Worm (Caenorhabditis elegans) whole organism, late embryonic: ENCODE measurements around the gene ugt-49.

Experiments
- C08G9.2 ChIP-seq: sonication (generic microtip); optimal IDR thresholded peaks from 2 replicates; lab custom pipeline; 2016; ENCODE audit warnings: mild to moderate bottlenecking, missing genetic modification characterization, moderate library complexity, missing compliant biosample characterization
- F13H6.1 ChIP-seq: sonication (generic microtip); optimal IDR thresholded peaks from 2 replicates; lab custom pipeline; 2016; ENCODE audit warnings: missing genetic modification characterization, missing compliant biosample characterization
- K02D7.2 ChIP-seq: sonication (generic microtip); optimal IDR thresholded peaks from 2 replicates; lab custom pipeline; 2017; ENCODE audit warnings: mild to moderate bottlenecking, missing genetic modification characterization, missing compliant biosample characterization
- K09A11.1 ChIP-seq: sonication (generic microtip); optimal IDR thresholded peaks from 2 replicates; lab custom pipeline; 2017; ENCODE audit warnings: antibody characterized with exemption, mild to moderate bottlenecking, missing genetic modification characterization, missing compliant biosample characterization; ENCODE audit not compliant: insufficient read depth
- Y22D7AL.16 ChIP-seq: sonication (generic microtip); optimal IDR thresholded peaks from 2 replicates; lab custom pipeline; 2016; ENCODE audit warnings: missing genetic modification characterization, missing compliant biosample characterization
- ahr-1 ChIP-seq: sonication (generic microtip); optimal IDR thresholded peaks from 2 replicates; lab custom pipeline; 2016; ENCODE audit warnings: missing genetic modification characterization, missing compliant biosample characterization
- ama-1 ChIP-seq: fragments of 150-350 bp; optimal IDR thresholded peaks from 2 replicates; lab custom pipeline; 2014
- ceh-18 ChIP-seq: sonication (generic microtip); optimal IDR thresholded peaks from 2 replicates; lab custom pipeline; 2016; ENCODE audit warnings: missing genetic modification characterization, missing compliant biosample characterization
- ceh-19 ChIP-seq: fragments of 200-800 bp; sonication (Bioruptor generic); optimal IDR thresholded peaks from 2 replicates; lab custom pipeline; 2018; ENCODE audit warnings: mild to moderate bottlenecking, missing genetic modification characterization, missing compliant biosample characterization
- ceh-2 ChIP-seq: sonication (generic microtip); optimal IDR thresholded peaks from 2 replicates; lab custom pipeline; 2016; ENCODE audit warnings: missing genotype, missing genetic modification characterization, missing compliant biosample characterization
- ceh-30 ChIP-seq: fragments of 150-350 bp; optimal IDR thresholded peaks from 2 replicates; lab custom pipeline; 2014; ENCODE audit warnings: missing biosample characterization, missing genetic modification characterization
- ceh-31 ChIP-seq: sonication (generic microtip); optimal IDR thresholded peaks from 2 replicates; lab custom pipeline; 2016; ENCODE audit warnings: missing genetic modification characterization, missing compliant biosample characterization
- ceh-34 ChIP-seq: sonication (generic microtip); optimal IDR thresholded peaks from 2 replicates; lab custom pipeline; 2016; ENCODE audit warnings: mild to moderate bottlenecking, missing genetic modification characterization, missing compliant biosample characterization
- ceh-45 ChIP-seq: fragments of 200-800 bp; sonication (Bioruptor generic); IDR thresholded peaks from 2 replicates; pipeline ENCODE4 v1.3.6; 2022; ENCODE audit warnings: missing genetic modification reagents, missing genetic modification characterization, missing compliant biosample characterization
- ceh-6 ChIP-seq: fragments of 200-800 bp; sonication (Bioruptor generic); optimal IDR thresholded peaks from 2 replicates; lab custom pipeline; 2018; ENCODE audit warnings: mild to moderate bottlenecking, missing genetic modification characterization, missing compliant biosample characterization
- che-1 ChIP-seq: sonication (generic microtip); optimal IDR thresholded peaks from 2 replicates; lab custom pipeline; 2016; ENCODE audit warnings: mild to moderate bottlenecking, missing genetic modification characterization, missing compliant biosample characterization
- elt-4 ChIP-seq: sonication (generic microtip); optimal IDR thresholded peaks from 2 replicates; lab custom pipeline; 2016; ENCODE audit warnings: missing genetic modification characterization, missing compliant biosample characterization
- ets-4 ChIP-seq: sonication (generic microtip); optimal IDR thresholded peaks from 2 replicates; lab custom pipeline; 2016; ENCODE audit warnings: missing genetic modification characterization, missing compliant biosample characterization
- eyg-1 ChIP-seq: sonication (generic microtip); optimal IDR thresholded peaks from 2 replicates; lab custom pipeline; 2016; ENCODE audit warnings: missing genotype, missing genetic modification characterization, missing compliant biosample characterization
- fkh-6 ChIP-seq: sonication (generic microtip); optimal IDR thresholded peaks from 2 replicates; lab custom pipeline; 2016; ENCODE audit warnings: missing genetic modification characterization, missing compliant biosample characterization
- hlh-13 ChIP-seq: fragments of 200-800 bp; sonication (Bioruptor generic); optimal IDR thresholded peaks from 2 replicates; lab custom pipeline; 2018; ENCODE audit warnings: mild to moderate bottlenecking, missing genetic modification characterization, missing compliant biosample characterization
- hlh-15 ChIP-seq: sonication (generic microtip); optimal IDR thresholded peaks from 2 replicates; lab custom pipeline; 2016; ENCODE audit warnings: missing genetic modification characterization, missing compliant biosample characterization
- hlh-30 ChIP-seq: sonication (generic microtip); optimal IDR thresholded peaks from 2 replicates; lab custom pipeline; 2017; ENCODE audit warnings: antibody characterized with exemption, missing genetic modification characterization, missing compliant biosample characterization; ENCODE audit not compliant: insufficient read depth
- hlh-8 ChIP-seq: sonication (generic microtip); optimal IDR thresholded peaks from 2 replicates; lab custom pipeline; 2016; ENCODE audit warnings: missing genotype, missing genetic modification characterization, missing compliant biosample characterization
- lim-6 ChIP-seq: sonication (generic microtip); optimal IDR thresholded peaks from 2 replicates; lab custom pipeline; 2016; ENCODE audit warnings: missing genetic modification characterization, missing compliant biosample characterization
- lin-11 ChIP-seq: fragments of 200-800 bp; sonication (Bioruptor generic); optimal IDR thresholded peaks from 2 replicates; lab custom pipeline; 2018; ENCODE audit warnings: mild to moderate bottlenecking, missing genetic modification characterization, missing compliant biosample characterization
- nfya-1 ChIP-seq: sonication (generic microtip); optimal IDR thresholded peaks from 2 replicates; lab custom pipeline; 2017; ENCODE audit warnings: missing genetic modification characterization, mild to moderate bottlenecking, missing compliant biosample characterization, antibody characterized with exemption, moderate library complexity
- npax-4 ChIP-seq: sonication (generic microtip); optimal IDR thresholded peaks from 2 replicates; lab custom pipeline; 2016; ENCODE audit warnings: missing genetic modification characterization, missing compliant biosample characterization
- odd-2 ChIP-seq: sonication (generic microtip); optimal IDR thresholded peaks from 2 replicates; lab custom pipeline; 2017; ENCODE audit warnings: antibody characterized with exemption, mild to moderate bottlenecking, missing genetic modification characterization, missing compliant biosample characterization
- pag-3 ChIP-seq: sonication (generic microtip); optimal IDR thresholded peaks from 2 replicates; lab custom pipeline; 2016; ENCODE audit warnings: missing compliant biosample characterization, missing genetic modification characterization, borderline replicate concordance
- pax-1 ChIP-seq: fragments of 150-350 bp; optimal IDR thresholded peaks from 2 replicates; lab custom pipeline; 2014; ENCODE audit warnings: missing biosample characterization, missing genetic modification characterization
- pha-2 ChIP-seq: sonication (generic microtip); optimal IDR thresholded peaks from 2 replicates; lab custom pipeline; 2017; ENCODE audit warnings: mild to moderate bottlenecking, missing genetic modification characterization, missing compliant biosample characterization
- pqm-1 ChIP-seq: sonication (generic microtip); optimal IDR thresholded peaks from 2 replicates; lab custom pipeline; 2016; ENCODE audit warnings: missing genetic modification characterization, missing compliant biosample characterization
- sdc-2 ChIP-seq: sonication (generic microtip); optimal IDR thresholded peaks from 2 replicates; lab custom pipeline; 2016; ENCODE audit warnings: missing genotype, missing genetic modification characterization, missing compliant biosample characterization
- sox-2 ChIP-seq: fragments of 200-800 bp; sonication (Bioruptor generic); IDR thresholded peaks from 2 replicates; pipeline ENCODE4 v1.3.6; 2022; ENCODE audit warnings: missing genetic modification reagents, missing genetic modification characterization, missing compliant biosample characterization
- sox-4 ChIP-seq: sonication (generic microtip); optimal IDR thresholded peaks from 2 replicates; lab custom pipeline; 2017; ENCODE audit warnings: mild to moderate bottlenecking, missing genetic modification characterization, inconsistent platforms, missing compliant biosample characterization
- tbx-2 ChIP-seq: sonication (generic microtip); optimal IDR thresholded peaks from 2 replicates; lab custom pipeline; 2016; ENCODE audit warnings: missing genetic modification characterization, missing compliant biosample characterization
- ttx-3 ChIP-seq: sonication (generic microtip); optimal IDR thresholded peaks from 2 replicates; lab custom pipeline; 2016; ENCODE audit warnings: missing genetic modification reagents, missing genetic modification characterization, missing compliant biosample characterization
- unc-3 ChIP-seq, 2 experiments: fragments of 200-800 bp in 1 of 2; sonication (Bioruptor generic) in 1 of 2; sonication (generic microtip) in 1 of 2; conservative IDR thresholded peaks in 1 of 2; optimal IDR thresholded peaks in 1 of 2; 2 replicates each; pipeline versions ENCODE4 v1.3.6 to Lab custom; 2016 to 2022; ENCODE audit warnings: missing compliant biosample characterization in 2 of 2, missing genetic modification characterization in 2 of 2, missing genetic modification reagents in 1 of 2
- unc-42 ChIP-seq: sonication (generic microtip); optimal IDR thresholded peaks from 2 replicates; lab custom pipeline; 2016; ENCODE audit warnings: missing genotype, missing genetic modification characterization, missing compliant biosample characterization
- unc-86 ChIP-seq: sonication (generic microtip); optimal IDR thresholded peaks from 2 replicates; lab custom pipeline; 2016; ENCODE audit warnings: missing genetic modification characterization, missing compliant biosample characterization

ugt-49 gene

ce11 chrV:10382142-10382541 is 10.0 kb downstream of the ugt-49 start, which contains the start of gene pqn-2:
Gene pqn-2, plus strand, starts transcription at chrV:10382442.
- TF ChIP-seq npax-4 (tag; lab: Kevin White, UChicago) (no peak), sox-4 (tag; lab: Kevin White, UChicago) (no peak), ceh-18 (tag; lab: Kevin White, UChicago) (no peak), tbx-2 (tag; lab: Kevin White, UChicago) (no peak), nfya-1 (tag; lab: Kevin White, UChicago) (no peak), F13H6.1 (no peak), ceh-31 (tag; lab: Kevin White, UChicago) (no peak), sox-2 (GFP tag; lab: Robert Waterston, UW) (no peak), pqm-1 (tag; lab: Kevin White, UChicago) (no peak), hlh-15 (tag; lab: Kevin White, UChicago) (no peak), unc-3 (GFP tag; conservative IDR thresholded peaks at IDR 0.05; lab: Robert Waterston, UW) (no peak), unc-3 (tag; optimal IDR thresholded peaks at IDR 0.05; lab: Kevin White, UChicago) (no peak), ahr-1 (tag; lab: Kevin White, UChicago) (no peak), K09A11.1 (no peak), pag-3 (no peak), lim-6 (tag; lab: Kevin White, UChicago) (no peak), ceh-19 (no peak), ttx-3 (no peak), lin-11 (tag; lab: Kevin White, UChicago) (no peak), ceh-34 (tag; lab: Kevin White, UChicago) (no peak), ceh-6 (no peak)

ce11 chrV:10383950-10384349 is 11.8 kb downstream of the ugt-49 start, which contains the start of gene spe-10:
Gene spe-10, plus strand, starts transcription at chrV:10384250.
- TF ChIP-seq Y22D7AL.16 (tag; lab: Kevin White, UChicago) (no peak), ama-1 (lab: Kevin White, UChicago) (no peak), C08G9.2 (tag; lab: Kevin White, UChicago) (no peak), K02D7.2 (tag; lab: Kevin White, UChicago) (no peak), pax-1 (no peak), sox-4 (tag; lab: Kevin White, UChicago) (no peak), ttx-3 (no peak)

ce11 chrV:10387412-10387811 is 15.3 kb downstream of the ugt-49 start:
- no peak for TF ChIP-seq ceh-19
- TF ChIP-seq K09A11.1 = no peak
- TF ChIP-seq elt-4 = no peak
- no peak for TF ChIP-seq sdc-2
- TF ChIP-seq fkh-6 (tag; lab: Kevin White, UChicago) = no peak
- no peak for TF ChIP-seq hlh-13 (GFP tag; lab: Kevin White, UChicago)
- no peak for TF ChIP-seq ahr-1 (tag; lab: Kevin White, UChicago)
- no peak for TF ChIP-seq ceh-30 (tag; lab: Kevin White, UChicago)
- TF ChIP-seq pha-2 (tag; lab: Kevin White, UChicago) = no peak
- no peak for TF ChIP-seq unc-86
- TF ChIP-seq pax-1 = no peak
- no peak for TF ChIP-seq sox-4 (tag; lab: Kevin White, UChicago)
- TF ChIP-seq ceh-45 = no peak
- no peak for TF ChIP-seq pqm-1 (tag; lab: Kevin White, UChicago)
- TF ChIP-seq ets-4 (tag; lab: Kevin White, UChicago) = no peak

ce11 chrV:10388318-10388717 is 16.2 kb downstream of the ugt-49 start, which contains the start of gene AC3.5:
Gene AC3.5, plus strand, starts transcription at chrV:10388527.
- no peak for TF ChIP-seq pag-3
- TF ChIP-seq hlh-13 (GFP tag; lab: Kevin White, UChicago) = no peak
- no peak for TF ChIP-seq hlh-30 (tag; lab: Kevin White, UChicago)
- no peak for TF ChIP-seq ceh-30 (tag; lab: Kevin White, UChicago)
- no peak for TF ChIP-seq unc-42 (tag; lab: Kevin White, UChicago)
- no peak for TF ChIP-seq ceh-2
- no peak for TF ChIP-seq npax-4 (tag; lab: Kevin White, UChicago)
- TF ChIP-seq ceh-45 = no peak
- no peak for TF ChIP-seq Y22D7AL.16 (tag; lab: Kevin White, UChicago)
- no peak for TF ChIP-seq ama-1 (lab: Kevin White, UChicago)
- no peak for TF ChIP-seq ceh-31 (tag; lab: Kevin White, UChicago)
- no peak for TF ChIP-seq unc-3 (GFP tag; conservative IDR thresholded peaks at IDR 0.05; lab: Robert Waterston, UW)
- no peak for TF ChIP-seq unc-3 (tag; optimal IDR thresholded peaks at IDR 0.05; lab: Kevin White, UChicago)
- TF ChIP-seq che-1 = no peak
- no peak for TF ChIP-seq C08G9.2 (tag; lab: Kevin White, UChicago)
- TF ChIP-seq odd-2 = no peak
- no peak for TF ChIP-seq eyg-1
- no peak for TF ChIP-seq K02D7.2 (tag; lab: Kevin White, UChicago)
- no peak for TF ChIP-seq unc-86
- no peak for TF ChIP-seq ttx-3
- TF ChIP-seq hlh-8 = no peak
